Fruit fly (Drosophila melanogaster): ENCODE results near the gene CG17721.

Gene CG17721

DNA sequence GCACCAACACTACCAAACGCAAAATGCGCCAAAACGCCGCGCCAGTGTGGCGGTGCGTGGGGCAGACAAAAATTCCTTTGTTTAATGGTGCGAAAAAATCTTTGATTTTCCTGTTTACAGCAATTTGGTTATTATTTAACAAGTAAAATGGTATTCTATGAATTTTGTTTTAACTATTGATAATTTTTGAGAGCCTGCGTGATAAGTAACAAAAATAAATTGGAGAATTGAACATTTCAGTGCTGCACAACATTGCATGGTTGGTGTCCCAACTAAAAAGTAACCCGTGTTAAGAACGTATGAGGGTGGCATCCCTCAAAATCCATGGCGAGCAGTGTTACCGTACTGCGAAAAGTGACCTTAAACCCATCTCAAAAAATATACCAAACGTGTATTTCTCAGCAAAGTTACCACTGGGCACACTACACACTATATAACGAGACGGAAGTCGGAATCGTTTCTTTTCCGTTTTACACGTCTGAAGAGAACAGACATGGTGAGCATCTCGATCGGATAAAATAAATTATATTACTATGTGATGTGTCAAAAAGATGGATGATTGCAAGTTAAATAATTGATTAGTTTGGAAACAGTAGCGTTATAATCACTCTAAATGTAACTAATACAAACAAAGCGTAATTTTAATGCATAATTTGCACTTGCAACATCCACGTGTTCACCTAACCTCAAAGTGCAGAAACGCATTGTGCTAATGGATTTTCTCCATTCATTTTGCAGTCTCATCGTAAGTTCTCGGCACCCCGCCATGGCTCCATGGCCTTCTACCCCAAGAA lies 13.3 kb upstream of the CG17721 start, which contains the start of the genes CG6693 and RpL3 (continued):
- TF ChIP-seq Doc3 (GFP tag; IDR thresholded peaks at IDR 0.05; ENCODE audit: partially characterized antibody) (no peak), toy (GFP tag; IDR thresholded peaks at IDR 0.05) (peak; percentile 53), CG33557 (GFP tag; optimal IDR thresholded peaks at IDR 0.05) (peak; percentile 45), Ssrp (tag; optimal IDR thresholded peaks at IDR 0.05) (peak; percentile 26), B-H1 (GFP tag; IDR thresholded peaks at IDR 0.05) (peak; percentile 23; the same call in 1 of the 3 replicates), Rfx (GFP tag; IDR thresholded peaks at IDR 0.05) (peak; percentile 82), bsh (GFP tag; optimal IDR thresholded peaks at IDR 0.05) (peak; percentile 63 to 66), CG12744 (GFP tag; optimal IDR thresholded peaks at IDR 0.05) (peak; percentile 38), ATbp (GFP tag; optimal IDR thresholded peaks at IDR 0.05) (peak; percentile 71), gsb (GFP tag; IDR thresholded peaks at IDR 0.05) (peak; percentile 47; the same call in 1 of the 2 replicates), peb (GFP tag; IDR thresholded peaks at IDR 0.05) (no peak), tna (GFP tag; IDR thresholded peaks at IDR 0.05; ENCODE audit: partially characterized antibody) (peak; percentile 27; the same call in 1 of the 2 replicates), onecut (GFP tag; IDR thresholded peaks at IDR 0.05) (peak; percentile 84), sob (GFP tag; IDR thresholded peaks at IDR 0.05) (peak; percentile 85), gfzf (GFP tag; optimal IDR thresholded peaks at IDR 0.05) (peak; percentile 100), Dll (GFP tag; IDR thresholded peaks at IDR 0.05; ENCODE audit: partially characterized antibody) (no peak), pfk (GFP tag; optimal IDR thresholded peaks at IDR 0.05) (peak; percentile 76), CG1602 (GFP tag; optimal IDR thresholded peaks at IDR 0.05) (peak; percentile 21), exex (tag; optimal IDR thresholded peaks at IDR 0.05) (peak; percentile 75), HLH4C (GFP tag; IDR thresholded peaks at IDR 0.05; ENCODE audit: partially characterized antibody) (peak; percentile 28; the same call in 2 of the 3 replicates), CG3847 (GFP tag; IDR thresholded peaks at IDR 0.05) (peak; percentile 65), lmd (GFP tag; IDR thresholded peaks at IDR 0.05) (no peak; the same call in 1 of the 2 replicates), CG3995 (GFP tag; optimal IDR thresholded peaks at IDR 0.05) (peak; percentile 58), CG11085 (GFP tag; IDR thresholded peaks at IDR 0.05) (peak; percentile 75), CG16813 (GFP tag; IDR thresholded peaks at IDR 0.05; ENCODE audit: partially characterized antibody) (no peak), CG13287 (GFP tag; IDR thresholded peaks at IDR 0.05; ENCODE audit: partially characterized antibody) (peak; percentile 55; the same call in 1 of the 2 replicates), CG3838 (GFP tag; optimal IDR thresholded peaks at IDR 0.05) (peak; percentile 25), nerfin-1 (tag; optimal IDR thresholded peaks at IDR 0.05) (peak; percentile 71), az2 (GFP tag; optimal IDR thresholded peaks at IDR 0.05) (peak; percentile 5), CG1792 (GFP tag; optimal IDR thresholded peaks at IDR 0.05) (no peak), CG3407 (GFP tag; optimal IDR thresholded peaks at IDR 0.05) (peak; percentile 73), CG11456 (GFP tag; IDR thresholded peaks at IDR 0.05) (peak; percentile 84), cwo (GFP tag; optimal IDR thresholded peaks at IDR 0.05) (peak; percentile 61), CG13775 (GFP tag; optimal IDR thresholded peaks at IDR 0.05) (peak; percentile 74), Lim3 (GFP tag; IDR thresholded peaks at IDR 0.05) (no peak), Jarid2 (GFP tag; optimal IDR thresholded peaks at IDR 0.05) (peak; percentile 85), vfl (GFP tag; optimal IDR thresholded peaks at IDR 0.05) (peak; percentile 63), CG6254 (GFP tag; optimal IDR thresholded peaks at IDR 0.05) (peak; percentile 45), BEAF-32 (GFP tag; optimal IDR thresholded peaks at IDR 0.05) (peak; percentile 61), Nf-YA (GFP tag; IDR thresholded peaks at IDR 0.05) (peak; percentile 76), Atf-2 (GFP tag; optimal IDR thresholded peaks at IDR 0.05) (peak; percentile 25), Hsf (GFP tag; optimal IDR thresholded peaks at IDR 0.05) (peak; percentile 59), HLH3B (GFP tag; IDR thresholded peaks at IDR 0.05) (peak; percentile 67; the same call in 1 of the 2 replicates), Meics (GFP tag; optimal IDR thresholded peaks at IDR 0.05) (peak; percentile 87), CG32767 (GFP tag; IDR thresholded peaks at IDR 0.05) (peak; percentile 49; the same call in 1 of the 2 replicates), Lpt (GFP tag; optimal IDR thresholded peaks at IDR 0.05) (no peak), Dip3 (GFP tag; optimal IDR thresholded peaks at IDR 0.05) (peak; percentile 44), phol (tag; optimal IDR thresholded peaks at IDR 0.05) (peak; percentile 90)
